ENCODE assay signal across 1 worm cellular context in genomic region chrIII:10844873-10845272, ce11.
TF ChIP-seq lines count a peak whose summit lies in the region.

Gene pde-12, minus strand, starts transcription at chrIII:10845020.

TF ChIP-seq in whole organism, L4 larva, 104 proteins besides CTCF, POLR2A, EP300 and RAD21 (continued from another document):
- peak; percentile 9 for TF ChIP-seq ceh-32 (tag; optimal IDR thresholded peaks at IDR 0.05; lab: Kevin White, UChicago; ENCODE audit: poor library complexity)
- no peak for TF ChIP-seq zip-11 (GFP tag; IDR thresholded peaks at IDR 0.05; lab: Robert Waterston, UW)
- peak; percentile 89 for TF ChIP-seq aha-1 (tag; lab: Kevin White, UChicago)
- TF ChIP-seq hmg-1.1 (GFP tag; IDR thresholded peaks at IDR 0.05; lab: Robert Waterston, UW) = peak; percentile 87
- peak; percentile 87 for TF ChIP-seq dpl-1 (GFP tag; optimal IDR thresholded peaks at IDR 0.05; lab: Kevin White, UChicago)
- TF ChIP-seq rbr-2 (tag; optimal IDR thresholded peaks at IDR 0.05; lab: Kevin White, UChicago) = peak; percentile 79
- no peak for TF ChIP-seq ces-1 (GFP tag; optimal IDR thresholded peaks at IDR 0.05; lab: Kevin White, UChicago)
- peak; percentile 81 for TF ChIP-seq mep-1 (tag; optimal IDR thresholded peaks at IDR 0.05; lab: Kevin White, UChicago)
- TF ChIP-seq sdz-12 (GFP tag; optimal IDR thresholded peaks at IDR 0.05; lab: Kevin White, UChicago) = no peak
- TF ChIP-seq dmd-9 (GFP tag; IDR thresholded peaks at IDR 0.05; lab: Robert Waterston, UW) = 0 out of 2 replicates have a peak, but pooled peaks have one; percentile 52
- TF ChIP-seq mdl-1 (tag; optimal IDR thresholded peaks at IDR 0.05; lab: Kevin White, UChicago) = no peak
- no peak for TF ChIP-seq hlh-11 (tag; optimal IDR thresholded peaks at IDR 0.05; lab: Kevin White, UChicago)
- no peak for TF ChIP-seq vab-7 (GFP tag; IDR thresholded peaks at IDR 0.05; lab: Robert Waterston, UW)
- TF ChIP-seq mxl-3 (GFP tag; optimal IDR thresholded peaks at IDR 0.05; lab: Kevin White, UChicago) = no peak
